Worm (Caenorhabditis elegans) whole organism, L2 larva: Measurements from ENCODE around the gene C52E4.7.

Experiments
- C34F6.9 ChIP-seq: fragments of 150-350 bp; optimal IDR thresholded peaks from 2 replicates; lab custom pipeline; 2014; ENCODE audit warnings: missing biosample characterization, missing genetic modification characterization
- F13H6.1 ChIP-seq: sonication (generic microtip); optimal IDR thresholded peaks from 2 replicates; lab custom pipeline; 2016; ENCODE audit warnings: missing genetic modification characterization, missing compliant biosample characterization
- Y55F3AM.14 ChIP-seq: fragments of 200-800 bp; sonication (Bioruptor generic); optimal IDR thresholded peaks from 2 replicates; lab custom pipeline; 2018; ENCODE audit warnings: mild to moderate bottlenecking, missing genetic modification characterization, missing compliant biosample characterization
- ZK546.5 ChIP-seq: sonication (generic microtip); optimal IDR thresholded peaks from 2 replicates; lab custom pipeline; 2017; ENCODE audit warnings: missing biosample characterization, missing genetic modification characterization
- alr-1 ChIP-seq: fragments of 150-350 bp; optimal IDR thresholded peaks from 2 replicates; lab custom pipeline; 2014; ENCODE audit warnings: missing biosample characterization, missing genetic modification characterization
- aly-2 ChIP-seq: fragments of 150-350 bp; optimal IDR thresholded peaks from 2 replicates; lab custom pipeline; 2014; ENCODE audit warnings: missing biosample characterization, missing genetic modification characterization
- ama-1 ChIP-seq: fragments of 150-350 bp; optimal IDR thresholded peaks from 2 replicates; lab custom pipeline; 2018; ENCODE audit warnings: inconsistent platforms
- blmp-1 ChIP-seq: sonication (generic microtip); optimal IDR thresholded peaks from 2 replicates; lab custom pipeline; 2017; ENCODE audit warnings: missing genetic modification characterization, mild to moderate bottlenecking, missing compliant biosample characterization, antibody characterized with exemption, moderate library complexity; ENCODE audit not compliant: insufficient read depth
- ceh-16 ChIP-seq: fragments of 150-350 bp; optimal IDR thresholded peaks from 2 replicates; lab custom pipeline; 2014; ENCODE audit warnings: missing biosample characterization, missing genetic modification characterization
- crh-2 ChIP-seq: sonication (generic microtip); optimal IDR thresholded peaks from 2 replicates; lab custom pipeline; 2017; ENCODE audit warnings: missing biosample characterization, missing genetic modification characterization
- dmd-4 ChIP-seq: sonication (generic microtip); optimal IDR thresholded peaks from 2 replicates; lab custom pipeline; 2017; ENCODE audit warnings: missing biosample characterization, missing genetic modification characterization
- egl-27 ChIP-seq: sonication (generic microtip); optimal IDR thresholded peaks from 3 replicates; lab custom pipeline; 2017; ENCODE audit warnings: missing biosample characterization, missing genetic modification reagents, missing genetic modification characterization
- elt-1 ChIP-seq: fragments of 150-350 bp; optimal IDR thresholded peaks from 2 replicates; lab custom pipeline; 2014; ENCODE audit warnings: missing biosample characterization, missing genetic modification characterization
- elt-3 ChIP-seq: sonication (generic microtip); optimal IDR thresholded peaks from 2 replicates; lab custom pipeline; 2017; ENCODE audit warnings: missing biosample characterization, missing genetic modification characterization
- fos-1 ChIP-seq: fragments of 150-350 bp; optimal IDR thresholded peaks from 2 replicates; lab custom pipeline; 2014; ENCODE audit warnings: missing biosample characterization, missing genetic modification characterization
- gmeb-1 ChIP-seq: fragments of 150-350 bp; optimal IDR thresholded peaks from 2 replicates; lab custom pipeline; 2014; ENCODE audit warnings: missing biosample characterization, missing genetic modification characterization
- lin-11 ChIP-seq: fragments of 150-350 bp; sonication (generic microtip); optimal IDR thresholded peaks from 2 replicates; lab custom pipeline; 2014; ENCODE audit warnings: missing biosample characterization, missing genetic modification characterization, inconsistent platforms, mixed read lengths
- lin-13 ChIP-seq: fragments of 150-350 bp; optimal IDR thresholded peaks from 2 replicates; lab custom pipeline; 2014; ENCODE audit warnings: missing biosample characterization, missing genetic modification reagents, missing genetic modification characterization
- lin-39 ChIP-seq: fragments of 150-350 bp; optimal IDR thresholded peaks from 2 replicates; lab custom pipeline; 2014; ENCODE audit warnings: missing biosample characterization, missing genetic modification reagents, missing genetic modification characterization
- lsy-2 ChIP-seq, 2 experiments: fragments of 150-350 bp in 1 of 2; sonication (generic microtip) in 1 of 2; optimal IDR thresholded peaks; 2 replicates each; lab custom pipeline; 2014 to 2017; ENCODE audit warnings: missing biosample characterization in 2 of 2, missing genetic modification characterization in 2 of 2
- mab-5 ChIP-seq: fragments of 150-350 bp; optimal IDR thresholded peaks from 2 replicates; lab custom pipeline; 2014; ENCODE audit warnings: missing biosample characterization, missing genetic modification characterization
- mdl-1 ChIP-seq, 2 experiments: fragments of 150-350 bp in 1 of 2; sonication (generic microtip) in 1 of 2; optimal IDR thresholded peaks; 2 replicates each; lab custom pipeline; 2017; ENCODE audit warnings: missing biosample characterization in 2 of 2, missing genetic modification characterization in 2 of 2
- nhr-10 ChIP-seq: sonication (generic microtip); optimal IDR thresholded peaks from 2 replicates; lab custom pipeline; 2017; ENCODE audit warnings: missing biosample characterization, missing genetic modification characterization
- nhr-129 ChIP-seq: fragments of 150-350 bp; optimal IDR thresholded peaks from 2 replicates; lab custom pipeline; 2014; ENCODE audit warnings: missing biosample characterization, missing genetic modification characterization
- nhr-21 ChIP-seq: fragments of 150-350 bp; optimal IDR thresholded peaks from 2 replicates; lab custom pipeline; 2014; ENCODE audit warnings: missing biosample characterization, missing genetic modification characterization
- nhr-23 ChIP-seq: fragments of 150-350 bp; optimal IDR thresholded peaks from 2 replicates; lab custom pipeline; 2014; ENCODE audit warnings: missing biosample characterization, missing genetic modification reagents, missing genetic modification characterization
- nhr-25 ChIP-seq: fragments of 150-350 bp; sonication (generic microtip); optimal IDR thresholded peaks from 3 replicates; lab custom pipeline; 2014; ENCODE audit warnings: missing biosample characterization, missing genetic modification characterization
- nhr-77 ChIP-seq: fragments of 150-350 bp; optimal IDR thresholded peaks from 2 replicates; lab custom pipeline; 2014; ENCODE audit warnings: missing biosample characterization, missing genetic modification characterization
- peb-1 ChIP-seq: fragments of 150-350 bp; optimal IDR thresholded peaks from 2 replicates; lab custom pipeline; 2014; ENCODE audit warnings: missing biosample characterization, missing genetic modification characterization
- sem-4 ChIP-seq: fragments of 150-350 bp; optimal IDR thresholded peaks from 2 replicates; lab custom pipeline; 2014; ENCODE audit warnings: missing biosample characterization, missing genetic modification reagents, missing genetic modification characterization
- sma-9 ChIP-seq, 2 experiments: fragments of 150-350 bp in 1 of 2; sonication (generic microtip) in 1 of 2; optimal IDR thresholded peaks; 2 replicates each; lab custom pipeline; 2014 to 2016; ENCODE audit warnings: missing genetic modification characterization in 2 of 2, mild to moderate bottlenecking in 1 of 2, missing biosample characterization in 1 of 2, missing compliant biosample characterization in 1 of 2, missing genetic modification reagents in 1 of 2, moderate library complexity in 1 of 2
- snpc-4 ChIP-seq: fragments of 150-350 bp; optimal IDR thresholded peaks from 2 replicates; lab custom pipeline; 2014; ENCODE audit warnings: missing biosample characterization, missing genetic modification characterization
- unc-55 ChIP-seq: fragments of 150-350 bp; sonication (generic microtip); optimal IDR thresholded peaks from 3 replicates; lab custom pipeline; 2014; ENCODE audit warnings: missing biosample characterization, missing genetic modification reagents, missing genetic modification characterization
- zag-1 ChIP-seq: fragments of 150-350 bp; optimal IDR thresholded peaks from 2 replicates; lab custom pipeline; 2014; ENCODE audit warnings: missing biosample characterization, missing genetic modification characterization
- ztf-1 ChIP-seq: fragments of 200-800 bp; sonication (Bioruptor generic); conservative IDR thresholded peaks from 2 replicates; pipeline ENCODE4 v1.3.6; 2022; ENCODE audit warnings: missing genetic modification characterization, missing compliant biosample characterization
- ztf-11 ChIP-seq: sonication (generic microtip); optimal IDR thresholded peaks from 2 replicates; lab custom pipeline; 2017; ENCODE audit warnings: missing biosample characterization, missing genetic modification characterization
- ztf-4 ChIP-seq: fragments of 150-350 bp; optimal IDR thresholded peaks from 2 replicates; lab custom pipeline; 2014; ENCODE audit warnings: missing biosample characterization, missing genetic modification characterization

The C52E4.7 gene

ce11 chrV:12026878-12027477 is 32.9 kb downstream of the C52E4.7 start:
- TF ChIP-seq F13H6.1 (tag; lab: Kevin White, UChicago) (peak; percentile 48), elt-1 (tag; lab: Kevin White, UChicago) (no peak), lsy-2 (tag; optimal IDR thresholded peaks at IDR 0.05; lab: Kevin White, UChicago) (peak in 1 of 2 experiments; percentile 56), alr-1 (no peak), blmp-1 (tag; lab: Kevin White, UChicago) (no peak), ceh-16 (tag; lab: Kevin White, UChicago) (no peak), ztf-11 (tag; lab: Kevin White, UChicago) (no peak), crh-2 (tag; lab: Kevin White, UChicago) (peak; percentile 41), nhr-23 (tag; lab: Kevin White, UChicago) (no peak), mab-5 (tag; lab: Kevin White, UChicago) (peak; percentile 7), mdl-1 (tag; optimal IDR thresholded peaks at IDR 0.05; lab: Kevin White, UChicago) (peak; percentile 61 to 77), lin-11 (tag; lab: Kevin White, UChicago) (peak; percentile 56), gmeb-1 (tag; lab: Kevin White, UChicago) (no peak), zag-1 (peak; percentile 82), C34F6.9 (tag; lab: Kevin White, UChicago) (peak; percentile 76), sma-9 (GFP tag; optimal IDR thresholded peaks at IDR 0.05; lab: Kevin White, UChicago) (peak; percentile 29), sma-9 (tag; optimal IDR thresholded peaks at IDR 0.05; lab: Kevin White, UChicago) (no peak), unc-55 (GFP tag; lab: Kevin White, UChicago) (peak; percentile 56), nhr-129 (tag; lab: Kevin White, UChicago) (peak; percentile 75), nhr-77 (tag; lab: Kevin White, UChicago) (no peak), snpc-4 (tag; lab: Kevin White, UChicago) (peak; percentile 15)

ce11 chrV:12028151-12028550 is 34.1 kb downstream of the C52E4.7 start:
- TF ChIP-seq alr-1 = no peak

ce11 chrV:12032060-12032459 is 38.0 kb downstream of the C52E4.7 start, which contains the start of gene pkc-1:
Gene pkc-1, minus strand, starts transcription at chrV:12032160.
- TF ChIP-seq nhr-10 (tag; lab: Kevin White, UChicago) = no peak
- TF ChIP-seq egl-27 (tag; lab: Kevin White, UChicago) = no peak
- no peak for TF ChIP-seq fos-1 (tag; lab: Kevin White, UChicago)
- no peak for TF ChIP-seq ama-1
- no peak for TF ChIP-seq dmd-4 (tag; lab: Kevin White, UChicago)
- no peak for TF ChIP-seq gmeb-1 (tag; lab: Kevin White, UChicago)
- TF ChIP-seq sem-4 (tag; lab: Kevin White, UChicago) = no peak
- TF ChIP-seq ceh-16 (tag; lab: Kevin White, UChicago) = no peak
- TF ChIP-seq nhr-23 (tag; lab: Kevin White, UChicago) = no peak
- no peak for TF ChIP-seq alr-1
- no peak for TF ChIP-seq ZK546.5 (tag; lab: Kevin White, UChicago)
- no peak for TF ChIP-seq ztf-4 (tag; lab: Kevin White, UChicago)
- TF ChIP-seq lin-13 (GFP tag; lab: Kevin White, UChicago) = no peak
- TF ChIP-seq Y55F3AM.14 (GFP tag; lab: Kevin White, UChicago) = no peak
- TF ChIP-seq mdl-1 (tag; optimal IDR thresholded peaks at IDR 0.05; lab: Kevin White, UChicago) = no peak
- no peak for TF ChIP-seq aly-2 (tag; lab: Kevin White, UChicago)
- TF ChIP-seq mab-5 (tag; lab: Kevin White, UChicago) = no peak
- no peak for TF ChIP-seq lsy-2 (tag; optimal IDR thresholded peaks at IDR 0.05; lab: Kevin White, UChicago)
- TF ChIP-seq elt-3 = no peak

DNA sequence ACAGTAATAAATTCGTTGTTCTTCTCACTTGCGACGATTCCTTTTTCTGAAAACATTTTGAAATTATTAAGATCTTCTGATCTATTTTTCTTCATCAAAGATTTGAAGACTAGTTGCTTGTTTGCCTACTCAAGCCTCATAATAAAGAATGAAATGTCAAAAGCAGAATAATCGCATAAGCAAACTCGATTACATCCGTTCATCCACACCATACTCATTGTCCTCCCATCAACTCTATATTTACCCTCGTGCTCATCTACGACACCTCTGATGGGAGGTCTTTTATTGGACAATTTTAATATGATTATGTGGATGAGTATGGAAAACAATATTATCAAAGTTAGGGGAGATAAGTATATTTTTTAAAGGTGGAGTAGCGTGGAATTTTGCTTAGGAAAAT is 39.7 kb downstream of the C52E4.7 start:
- TF ChIP-seq sma-9 (GFP tag; optimal IDR thresholded peaks at IDR 0.05; lab: Kevin White, UChicago) = no peak
- no peak for TF ChIP-seq sma-9 (tag; optimal IDR thresholded peaks at IDR 0.05; lab: Kevin White, UChicago)
- TF ChIP-seq egl-27 (tag; lab: Kevin White, UChicago) = no peak
- TF ChIP-seq Y55F3AM.14 (GFP tag; lab: Kevin White, UChicago) = no peak
- no peak for TF ChIP-seq gmeb-1 (tag; lab: Kevin White, UChicago)
- TF ChIP-seq zag-1 = no peak
- no peak for TF ChIP-seq lin-39
- TF ChIP-seq nhr-21 (tag; lab: Kevin White, UChicago) = no peak
- no peak for TF ChIP-seq crh-2 (tag; lab: Kevin White, UChicago)
- TF ChIP-seq nhr-25 (tag; lab: Kevin White, UChicago) = no peak
- no peak for TF ChIP-seq peb-1 (tag; lab: Kevin White, UChicago)
- TF ChIP-seq ztf-1 = no peak
- TF ChIP-seq unc-55 (GFP tag; lab: Kevin White, UChicago) = no peak
- TF ChIP-seq ztf-11 (tag; lab: Kevin White, UChicago) = no peak
